Worm (Caenorhabditis elegans) whole organism, L4 larva: Measurements from ENCODE around the gene F55H2.5.

Experiments used
- D1046.2 ChIP-seq: fragments of 200-800 bp; sonication (Bioruptor generic); IDR thresholded peaks from 2 replicates; pipeline ENCODE4 v1.3.6; 2022; ENCODE audit warnings: missing genetic modification characterization, missing compliant biosample characterization
- aly-2 ChIP-seq: sonication (generic microtip); optimal IDR thresholded peaks from 2 replicates; lab custom pipeline; 2018; ENCODE audit warnings: missing biosample characterization, missing genetic modification characterization
- fos-1 ChIP-seq: fragments of 150-350 bp; optimal IDR thresholded peaks from 2 replicates; lab custom pipeline; 2014; ENCODE audit warnings: missing biosample characterization, missing genetic modification characterization
- mdl-1 ChIP-seq, 2 experiments: fragments of 150-350 bp in 1 of 2; sonication (generic microtip) in 1 of 2; optimal IDR thresholded peaks; 2 replicates each; lab custom pipeline; 2014 to 2017; ENCODE audit warnings: missing biosample characterization in 2 of 2, missing genetic modification characterization in 2 of 2
- set-16 ChIP-seq: fragments of 200-800 bp; sonication (Bioruptor generic); IDR thresholded peaks from 2 replicates; pipeline ENCODE4 v1.3.6; 2022; ENCODE audit warnings: missing genetic modification reagents, missing genetic modification characterization, missing compliant biosample characterization
- tra-1 ChIP-seq: fragments of 200-800 bp; sonication (Bioruptor generic); IDR thresholded peaks from 2 replicates; pipeline ENCODE4 v1.3.6; 2022; ENCODE audit warnings: missing genetic modification reagents, missing genetic modification characterization, missing compliant biosample characterization
- unc-62 ChIP-seq, 3 experiments: fragments of 150-350 bp in 1 of 3; sonication (generic microtip); optimal IDR thresholded peaks in 2 of 3; peaks in 1 of 3; 1 replicate in 1 of 3; 2 replicates in 2 of 3; lab custom pipeline; 2014 to 2017; ENCODE audit warnings: missing biosample characterization in 3 of 3, missing genetic modification characterization in 3 of 3, missing genetic modification reagents in 3 of 3, missing genotype in 1 of 3
- vab-7 ChIP-seq: fragments of 200-800 bp; sonication (Bioruptor generic); IDR thresholded peaks from 2 replicates; pipeline ENCODE4 v1.3.6; 2022; ENCODE audit warnings: missing genetic modification reagents, missing genetic modification characterization, missing compliant biosample characterization

DNA sequence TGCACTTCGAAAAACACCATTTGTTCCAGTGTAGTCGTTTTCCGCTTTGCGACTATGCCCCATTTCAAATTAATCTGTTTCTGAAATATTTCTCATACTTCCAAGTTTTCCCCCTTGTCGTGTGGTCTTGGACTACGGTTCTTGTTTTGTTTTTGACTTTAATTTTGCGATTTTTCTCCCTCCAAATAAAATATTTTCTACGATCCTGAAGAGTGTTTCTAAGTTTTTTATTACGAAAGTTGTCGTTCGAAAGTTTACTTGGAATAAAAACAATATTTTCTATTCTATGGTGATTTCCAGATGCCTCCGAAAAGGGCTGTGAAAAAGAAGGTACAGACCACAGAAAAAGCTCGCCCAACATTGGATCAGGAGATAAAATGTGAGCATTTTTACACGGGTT, 43.4 kb upstream of the F55H2.5 start, which contains the start of gene tag-342:
- TF ChIP-seq set-16, result no peak
- no peak for TF ChIP-seq mdl-1 (tag; optimal IDR thresholded peaks at IDR 0.05; lab: Kevin White, UChicago)
- no peak for TF ChIP-seq vab-7
- TF ChIP-seq aly-2 (tag; lab: Kevin White, UChicago), result no peak
- TF ChIP-seq D1046.2 (GFP tag; lab: Robert Waterston, UW), result no peak
- no peak for TF ChIP-seq fos-1 (tag; lab: Kevin White, UChicago)
- no peak for TF ChIP-seq unc-62 (GFP tag; optimal IDR thresholded peaks at IDR 0.05 in 1 of 2; lab: Kevin White, UChicago)
- TF ChIP-seq unc-62 (tag; optimal IDR thresholded peaks at IDR 0.05; lab: Kevin White, UChicago), result no peak
- TF ChIP-seq tra-1 (GFP tag; lab: Robert Waterston, UW), result no peak
